Worm (Caenorhabditis elegans) whole organism, L4 larva: ENCODE data around the gene H23N18.5.

ENCODE experiments used
- F10B5.3 ChIP-seq: sonication (generic microtip); optimal IDR thresholded peaks from 2 replicates; lab custom pipeline; 2016; ENCODE audit warnings: mild to moderate bottlenecking, missing genetic modification characterization, missing compliant biosample characterization
- F37D6.2 ChIP-seq: sonication (generic microtip); optimal IDR thresholded peaks from 2 replicates; lab custom pipeline; 2016; ENCODE audit warnings: mild to moderate bottlenecking, missing genetic modification characterization, missing compliant biosample characterization
- Y48G9A.11 ChIP-seq: fragments of 200-800 bp; sonication (Bioruptor generic); IDR thresholded peaks from 2 replicates; pipeline ENCODE4 v1.3.6; 2022; ENCODE audit warnings: missing genetic modification reagents, missing genetic modification characterization, missing compliant biosample characterization
- aha-1 ChIP-seq: fragments of 150-350 bp; peaks from one replicate; lab custom pipeline; 2014; ENCODE audit warnings: missing biosample characterization, missing genetic modification characterization
- arid-1 ChIP-seq: fragments of 200-800 bp; sonication (Bioruptor generic); conservative IDR thresholded peaks from 2 replicates; pipeline ENCODE4 v1.3.6; 2022; ENCODE audit warnings: missing genetic modification reagents, missing genetic modification characterization, missing compliant biosample characterization
- ceh-62 ChIP-seq: sonication (generic microtip); optimal IDR thresholded peaks from 2 replicates; lab custom pipeline; 2017; ENCODE audit warnings: missing biosample characterization, missing genetic modification characterization
- daf-12 ChIP-seq: fragments of 150-350 bp; optimal IDR thresholded peaks from 2 replicates; lab custom pipeline; 2014; ENCODE audit warnings: missing biosample characterization, missing genetic modification reagents, missing genetic modification characterization
- daf-8 ChIP-seq: fragments of 200-800 bp; sonication (Bioruptor generic); IDR thresholded peaks from 2 replicates; pipeline ENCODE4 v1.3.6; 2022; ENCODE audit warnings: missing genetic modification characterization, missing compliant biosample characterization
- dmd-6 ChIP-seq: fragments of 200-800 bp; sonication (Bioruptor generic); IDR thresholded peaks from 2 replicates; pipeline ENCODE4 v1.3.6; 2022; ENCODE audit warnings: missing genetic modification reagents, missing genetic modification characterization, missing compliant biosample characterization
- dmd-8 ChIP-seq: fragments of 200-800 bp; sonication (Bioruptor generic); IDR thresholded peaks from 2 replicates; pipeline ENCODE4 v1.3.6; 2022; ENCODE audit warnings: missing genetic modification characterization, missing compliant biosample characterization
- dmd-9 ChIP-seq: fragments of 200-800 bp; sonication (Bioruptor generic); IDR thresholded peaks from 2 replicates; pipeline ENCODE4 v1.3.6; 2022; ENCODE audit warnings: missing genetic modification reagents, missing genetic modification characterization, missing compliant biosample characterization
- dpl-1 ChIP-seq: fragments of 150-350 bp; optimal IDR thresholded peaks from 2 replicates; lab custom pipeline; 2014; ENCODE audit warnings: missing biosample characterization, missing genetic modification reagents, missing genetic modification characterization
- egl-43 ChIP-seq: fragments of 200-800 bp; sonication (Bioruptor generic); IDR thresholded peaks from 2 replicates; pipeline ENCODE4 v1.3.6; 2022; ENCODE audit warnings: missing genetic modification reagents, missing genetic modification characterization, missing compliant biosample characterization
- fkh-10 ChIP-seq: fragments of 150-350 bp; optimal IDR thresholded peaks from 2 replicates; lab custom pipeline; 2014; ENCODE audit warnings: missing biosample characterization, missing genetic modification reagents, missing genetic modification characterization
- fos-1 ChIP-seq: fragments of 150-350 bp; optimal IDR thresholded peaks from 2 replicates; lab custom pipeline; 2014; ENCODE audit warnings: missing biosample characterization, missing genetic modification characterization
- lin-1 ChIP-seq: fragments of 200-800 bp; sonication (Bioruptor generic); IDR thresholded peaks from 2 replicates; pipeline ENCODE4 v1.3.6; 2022; ENCODE audit warnings: missing genetic modification reagents, missing genetic modification characterization, missing compliant biosample characterization
- lin-29 ChIP-seq: fragments of 200-800 bp; sonication (Bioruptor generic); IDR thresholded peaks from 2 replicates; pipeline ENCODE4 v1.3.6; 2022; ENCODE audit warnings: missing genetic modification reagents, missing genetic modification characterization, missing compliant biosample characterization
- lin-39 ChIP-seq: fragments of 150-350 bp; optimal IDR thresholded peaks from 2 replicates; lab custom pipeline; 2014; ENCODE audit warnings: missing biosample characterization, missing genetic modification reagents, missing genetic modification characterization
- lir-3 ChIP-seq: sonication (generic microtip); optimal IDR thresholded peaks from 2 replicates; lab custom pipeline; 2016; ENCODE audit warnings: mild to moderate bottlenecking, missing genetic modification characterization, missing compliant biosample characterization
- madf-5 ChIP-seq, 2 experiments: fragments of 200-800 bp; sonication (Bioruptor generic); IDR thresholded peaks; 2 replicates each; pipeline ENCODE4 v1.3.6; 2022; ENCODE audit warnings: missing compliant biosample characterization in 2 of 2, missing genetic modification characterization in 2 of 2
- madf-9 ChIP-seq: fragments of 200-800 bp; sonication (Bioruptor generic); conservative IDR thresholded peaks from 2 replicates; pipeline ENCODE4 v1.3.6; 2022; ENCODE audit warnings: missing genetic modification reagents, missing genetic modification characterization, missing compliant biosample characterization
- mdl-1 ChIP-seq, 2 experiments: fragments of 150-350 bp in 1 of 2; sonication (generic microtip) in 1 of 2; optimal IDR thresholded peaks; 2 replicates each; lab custom pipeline; 2014 to 2017; ENCODE audit warnings: missing biosample characterization in 2 of 2, missing genetic modification characterization in 2 of 2
- mep-1 ChIP-seq: fragments of 150-350 bp; sonication (generic microtip); optimal IDR thresholded peaks from 3 replicates; lab custom pipeline; 2014; ENCODE audit warnings: missing biosample characterization, missing genetic modification characterization
- mxl-3 ChIP-seq: fragments of 200-800 bp; sonication (Bioruptor generic); optimal IDR thresholded peaks from 2 replicates; lab custom pipeline; 2018; ENCODE audit warnings: mild to moderate bottlenecking, missing genetic modification characterization, missing compliant biosample characterization
- nhr-11 ChIP-seq: fragments of 150-350 bp; optimal IDR thresholded peaks from 2 replicates; lab custom pipeline; 2014; ENCODE audit warnings: missing biosample characterization, missing genetic modification characterization
- nhr-25 ChIP-seq: sonication (generic microtip); optimal IDR thresholded peaks from 2 replicates; lab custom pipeline; 2017; ENCODE audit warnings: missing genetic modification characterization, mild to moderate bottlenecking, missing compliant biosample characterization, antibody characterized with exemption, moderate library complexity, borderline replicate concordance; ENCODE audit not compliant: insufficient read depth
- nhr-42 ChIP-seq: fragments of 200-800 bp; sonication (Bioruptor generic); IDR thresholded peaks from 2 replicates; pipeline ENCODE4 v1.3.6; 2022; ENCODE audit warnings: missing genetic modification characterization, missing compliant biosample characterization
- nhr-48 ChIP-seq: sonication (generic microtip); optimal IDR thresholded peaks from 2 replicates; lab custom pipeline; 2016; ENCODE audit warnings: mild to moderate bottlenecking, missing genetic modification characterization, missing compliant biosample characterization
- nhr-76 ChIP-seq: fragments of 150-350 bp; optimal IDR thresholded peaks from 2 replicates; lab custom pipeline; 2014; ENCODE audit warnings: missing biosample characterization, missing genetic modification characterization
- pha-4 ChIP-seq, 2 experiments: fragments of 150-350 bp in 1 of 2; fragments of 200-800 bp in 1 of 2; sonication (Bioruptor generic) in 1 of 2; IDR thresholded peaks in 1 of 2; optimal IDR thresholded peaks in 1 of 2; 2 replicates each; pipeline versions ENCODE4 v1.3.6 to Lab custom; 2014 to 2022; ENCODE audit warnings: missing genetic modification characterization in 2 of 2, missing genetic modification reagents in 2 of 2, missing biosample characterization in 1 of 2, missing compliant biosample characterization in 1 of 2
- set-16 ChIP-seq: fragments of 200-800 bp; sonication (Bioruptor generic); IDR thresholded peaks from 2 replicates; pipeline ENCODE4 v1.3.6; 2022; ENCODE audit warnings: missing genetic modification reagents, missing genetic modification characterization, missing compliant biosample characterization
- skn-1 ChIP-seq: fragments of 150-350 bp; optimal IDR thresholded peaks from 2 replicates; lab custom pipeline; 2014; ENCODE audit warnings: missing biosample characterization, missing genetic modification characterization
- snpc-1.2 ChIP-seq: fragments of 200-800 bp; sonication (Bioruptor generic); IDR thresholded peaks from 2 replicates; pipeline ENCODE4 v1.3.6; 2022; ENCODE audit warnings: missing genetic modification reagents, missing genetic modification characterization, missing compliant biosample characterization
- snpc-4 ChIP-seq: fragments of 150-350 bp; optimal IDR thresholded peaks from 2 replicates; lab custom pipeline; 2014; ENCODE audit warnings: missing biosample characterization, missing genetic modification characterization
- spr-3 ChIP-seq: fragments of 200-800 bp; sonication (Bioruptor generic); optimal IDR thresholded peaks from 2 replicates; lab custom pipeline; 2018; ENCODE audit warnings: mild to moderate bottlenecking, missing genetic modification characterization, missing compliant biosample characterization
- unc-39 ChIP-seq: sonication (generic microtip); optimal IDR thresholded peaks from 2 replicates; lab custom pipeline; 2017; ENCODE audit warnings: missing biosample characterization, missing genetic modification characterization
- vab-7 ChIP-seq: fragments of 200-800 bp; sonication (Bioruptor generic); IDR thresholded peaks from 2 replicates; pipeline ENCODE4 v1.3.6; 2022; ENCODE audit warnings: missing genetic modification reagents, missing genetic modification characterization, missing compliant biosample characterization
- zfp-2 ChIP-seq: sonication (generic microtip); optimal IDR thresholded peaks from 2 replicates; lab custom pipeline; 2016; ENCODE audit warnings: mild to moderate bottlenecking, missing genetic modification characterization, missing compliant biosample characterization
- zfp-3 ChIP-seq: fragments of 200-800 bp; sonication (Bioruptor generic); conservative IDR thresholded peaks from 2 replicates; pipeline ENCODE4 v1.3.6; 2022; ENCODE audit warnings: missing genetic modification reagents, missing genetic modification characterization, missing compliant biosample characterization
- zip-2 ChIP-seq: fragments of 150-350 bp; optimal IDR thresholded peaks from 2 replicates; lab custom pipeline; 2014; ENCODE audit warnings: missing biosample characterization, missing genetic modification characterization

H23N18.5 gene

DNA sequence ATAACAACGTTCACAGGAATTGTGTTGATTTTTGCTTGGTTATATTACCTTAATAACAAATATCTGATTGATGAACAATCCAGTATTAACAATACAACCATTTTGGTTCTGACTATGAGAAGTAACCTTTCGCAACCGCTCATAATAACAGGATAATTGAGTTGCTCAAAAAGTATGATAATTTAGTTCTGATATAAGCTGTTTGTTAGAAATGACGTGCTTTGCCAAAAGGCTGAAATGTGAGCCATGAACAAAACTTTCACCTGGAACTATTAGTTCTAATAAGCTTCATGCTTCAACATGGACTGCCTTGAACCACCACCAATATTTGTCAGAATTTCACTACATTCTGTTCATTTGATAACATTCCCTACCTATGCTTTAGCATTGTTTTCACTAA, 12.4 kb upstream of the H23N18.5 start, which contains the start of gene srh-20:
srh-20 (plus strand) TSS at position 301 of the 400 bp plus-strand sequence.
- TF ChIP-seq nhr-48 (tag; lab: Kevin White, UChicago) = no peak
- no peak for TF ChIP-seq F10B5.3 (tag; lab: Kevin White, UChicago)
- TF ChIP-seq mxl-3 (GFP tag; lab: Kevin White, UChicago) = no peak
- TF ChIP-seq dpl-1 = no peak
- no peak for TF ChIP-seq set-16 (GFP tag; lab: Robert Waterston, UW)
- no peak for TF ChIP-seq daf-12 (tag; lab: Kevin White, UChicago)
- no peak for TF ChIP-seq zfp-3
- TF ChIP-seq Y48G9A.11 (GFP tag; lab: Robert Waterston, UW) = no peak
- no peak for TF ChIP-seq pha-4 (GFP tag; IDR thresholded peaks at IDR 0.05; lab: Robert Waterston, UW)
- TF ChIP-seq pha-4 (tag; optimal IDR thresholded peaks at IDR 0.05; lab: Kevin White, UChicago) = no peak
- no peak for TF ChIP-seq aha-1 (tag; lab: Kevin White, UChicago)
- TF ChIP-seq lin-39 (tag; lab: Kevin White, UChicago) = no peak
- no peak for TF ChIP-seq nhr-25 (tag; lab: Kevin White, UChicago)
- TF ChIP-seq madf-9 (GFP tag; lab: Robert Waterston, UW) = no peak
- TF ChIP-seq lir-3 (tag; lab: Kevin White, UChicago) = no peak
- TF ChIP-seq zfp-2 = no peak
- TF ChIP-seq dmd-6 (GFP tag; lab: Robert Waterston, UW) = no peak
- no peak for TF ChIP-seq dmd-9 (GFP tag; lab: Robert Waterston, UW)
- no peak for TF ChIP-seq nhr-42 (GFP tag; lab: Robert Waterston, UW)
- TF ChIP-seq nhr-76 (tag; lab: Kevin White, UChicago) = no peak
- TF ChIP-seq unc-39 (tag; lab: Kevin White, UChicago) = no peak

DNA sequence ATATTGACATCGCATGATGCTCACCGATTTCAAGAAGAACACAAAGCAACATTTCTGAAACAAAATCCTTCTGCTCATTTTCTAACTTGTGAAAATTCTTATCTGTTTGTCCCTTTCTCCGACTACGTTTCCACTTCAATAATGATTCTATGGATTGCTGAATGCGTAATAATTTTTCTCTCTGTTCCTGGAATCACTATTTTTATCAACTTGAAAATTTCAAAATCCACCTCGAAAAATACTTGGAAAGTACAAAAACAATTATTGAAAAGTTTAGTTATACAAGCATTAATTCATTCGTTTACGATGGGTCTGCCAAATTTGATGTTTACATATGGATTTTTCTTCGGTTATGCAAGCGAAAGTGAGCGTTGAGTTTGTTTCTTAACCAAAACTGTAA, 9.8 kb upstream of the H23N18.5 start, which contains the start of gene srh-22:
srh-22 (plus strand) TSS at position 301 of the 400 bp plus-strand sequence.
- TF ChIP-seq egl-43 (GFP tag; lab: Robert Waterston, UW) (no peak), daf-8 (no peak), pha-4 (GFP tag; IDR thresholded peaks at IDR 0.05; lab: Robert Waterston, UW) (no peak), pha-4 (tag; optimal IDR thresholded peaks at IDR 0.05; lab: Kevin White, UChicago) (no peak), set-16 (GFP tag; lab: Robert Waterston, UW) (no peak), lin-1 (GFP tag; lab: Robert Waterston, UW) (no peak), mep-1 (tag; lab: Kevin White, UChicago) (no peak), dmd-8 (GFP tag; lab: Robert Waterston, UW) (no peak), arid-1 (GFP tag; lab: Robert Waterston, UW) (no peak), nhr-42 (GFP tag; lab: Robert Waterston, UW) (no peak), spr-3 (GFP tag; lab: Kevin White, UChicago) (no peak), dpl-1 (no peak), F37D6.2 (tag; lab: Kevin White, UChicago) (no peak), snpc-4 (tag; lab: Kevin White, UChicago) (no peak), nhr-11 (tag; lab: Kevin White, UChicago) (no peak), fkh-10 (no peak), skn-1 (no peak), zip-2 (tag; lab: Kevin White, UChicago) (no peak)

DNA sequence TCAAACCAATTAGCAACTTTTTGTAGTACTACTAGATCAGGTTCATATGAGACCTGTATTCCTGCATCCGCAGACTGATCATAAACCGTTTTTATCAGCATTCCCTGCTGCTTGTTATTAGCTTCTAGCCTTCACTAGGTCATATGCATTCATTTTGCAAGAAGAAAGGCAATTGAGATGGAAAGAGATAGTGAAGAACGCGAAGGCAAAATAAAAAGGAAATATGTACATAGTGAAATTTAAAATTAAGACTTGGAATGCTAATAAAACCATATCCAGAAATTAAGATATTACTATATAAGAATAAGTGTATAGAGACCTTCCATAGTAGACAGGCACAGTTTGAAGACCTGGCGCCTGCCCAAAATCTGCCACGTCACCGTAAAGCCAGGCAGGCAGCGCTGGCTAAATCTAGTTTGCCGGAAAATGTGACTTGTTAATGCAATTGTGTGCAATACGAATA, 8.5 kb upstream of the H23N18.5 start, which contains the start of the genes C02E7.8 and srh-23:
C02E7.8 (minus strand) TSS at position 101 of the 463 bp plus-strand sequence.
srh-23 (plus strand) TSS at position 413 of the 463 bp plus-strand sequence.
- no peak for TF ChIP-seq ceh-62
- TF ChIP-seq set-16 (GFP tag; lab: Robert Waterston, UW) = no peak
- TF ChIP-seq lin-29 (GFP tag; lab: Robert Waterston, UW) = no peak
- no peak for TF ChIP-seq dpl-1
- no peak for TF ChIP-seq mdl-1 (tag; optimal IDR thresholded peaks at IDR 0.05; lab: Kevin White, UChicago)
- TF ChIP-seq fos-1 (tag; lab: Kevin White, UChicago) = no peak
- no peak for TF ChIP-seq zfp-3
- no peak for TF ChIP-seq madf-5 (GFP tag; IDR thresholded peaks at IDR 0.05; lab: Robert Waterston, UW)
- no peak for TF ChIP-seq snpc-4 (tag; lab: Kevin White, UChicago)
- no peak for TF ChIP-seq snpc-1.2 (GFP tag; lab: Robert Waterston, UW)
- TF ChIP-seq vab-7 (GFP tag; lab: Robert Waterston, UW) = no peak
